Worm (Caenorhabditis elegans) whole organism, L4 larva: Measurements from ENCODE around the gene col-92.
A peak's percentile ranks its signal among the peaks of the same experiment; 100 is the strongest.

Source experiments
- aly-2 ChIP-seq: sonication (generic microtip); optimal IDR thresholded peaks from 2 replicates; lab custom pipeline; 2018; ENCODE audit warnings: missing biosample characterization, missing genetic modification characterization
- jun-1 ChIP-seq: fragments of 150-350 bp; optimal IDR thresholded peaks from 2 replicates; lab custom pipeline; 2014; ENCODE audit warnings: missing biosample characterization, missing genetic modification reagents, missing genetic modification characterization
- lin-13 ChIP-seq: fragments of 150-350 bp; optimal IDR thresholded peaks from 2 replicates; lab custom pipeline; 2014; ENCODE audit warnings: missing biosample characterization, missing genetic modification reagents, missing genetic modification characterization
- lin-39 ChIP-seq: fragments of 150-350 bp; optimal IDR thresholded peaks from 2 replicates; lab custom pipeline; 2014; ENCODE audit warnings: missing biosample characterization, missing genetic modification reagents, missing genetic modification characterization
- lir-3 ChIP-seq: sonication (generic microtip); optimal IDR thresholded peaks from 2 replicates; lab custom pipeline; 2016; ENCODE audit warnings: mild to moderate bottlenecking, missing genetic modification characterization, missing compliant biosample characterization
- mdl-1 ChIP-seq, 2 experiments: fragments of 150-350 bp in 1 of 2; sonication (generic microtip) in 1 of 2; optimal IDR thresholded peaks; 2 replicates each; lab custom pipeline; 2014 to 2017; ENCODE audit warnings: missing biosample characterization in 2 of 2, missing genetic modification characterization in 2 of 2
- nhr-10 ChIP-seq: fragments of 150-350 bp; optimal IDR thresholded peaks from 2 replicates; lab custom pipeline; 2014; ENCODE audit warnings: missing biosample characterization, missing genetic modification characterization
- nhr-6 ChIP-seq: fragments of 150-350 bp; optimal IDR thresholded peaks from 2 replicates; lab custom pipeline; 2014; ENCODE audit warnings: missing biosample characterization, missing genetic modification characterization
- pqm-1 ChIP-seq: sonication (generic microtip); optimal IDR thresholded peaks from 2 replicates; lab custom pipeline; 2017; ENCODE audit warnings: missing biosample characterization, missing genetic modification characterization
- snpc-4 ChIP-seq: fragments of 150-350 bp; optimal IDR thresholded peaks from 2 replicates; lab custom pipeline; 2014; ENCODE audit warnings: missing biosample characterization, missing genetic modification characterization
- unc-62 ChIP-seq, 3 experiments: fragments of 150-350 bp in 1 of 3; sonication (generic microtip); optimal IDR thresholded peaks in 2 of 3; peaks in 1 of 3; 1 replicate in 1 of 3; 2 replicates in 2 of 3; lab custom pipeline; 2014 to 2017; ENCODE audit warnings: missing biosample characterization in 3 of 3, missing genetic modification characterization in 3 of 3, missing genetic modification reagents in 3 of 3, missing genotype in 1 of 3
- zip-2 ChIP-seq: fragments of 150-350 bp; optimal IDR thresholded peaks from 2 replicates; lab custom pipeline; 2014; ENCODE audit warnings: missing biosample characterization, missing genetic modification characterization

- TF ChIP-seq lin-39 (no peak), lin-13 (GFP tag; lab: Kevin White, UChicago) (no peak), aly-2 (tag; lab: Kevin White, UChicago) (no peak), snpc-4 (tag; lab: Kevin White, UChicago) (no peak), nhr-6 (no peak), mdl-1 (tag; optimal IDR thresholded peaks at IDR 0.05; lab: Kevin White, UChicago) (no peak), jun-1 (no peak), nhr-10 (tag; lab: Kevin White, UChicago) (no peak), zip-2 (tag; lab: Kevin White, UChicago) (no peak), lir-3 (tag; lab: Kevin White, UChicago) (no peak), pqm-1 (no peak), unc-62 (GFP tag; optimal IDR thresholded peaks at IDR 0.05 in 1 of 2; lab: Kevin White, UChicago) (peak in 1 of 2 experiments; percentile 56), unc-62 (tag; optimal IDR thresholded peaks at IDR 0.05; lab: Kevin White, UChicago) (no peak)
Measured at ce11 chrIII:10987561-10988184, 4.6 kb upstream of the col-92 start, which contains the start of gene col-94.
